Fruit fly (Drosophila melanogaster) whole organism, prepupa: ENCODE measurements around the gene CG9147.

Experiments used
- Blimp-1 ChIP-seq: fragments of 200-800 bp; sonication (Bioruptor generic); optimal IDR thresholded peaks from 3 replicates; lab custom pipeline; 2017; ENCODE audit warnings: missing biosample characterization, missing genetic modification characterization, mild to moderate bottlenecking, moderate library complexity, missing genetic modification reagents
- CG11294 ChIP-seq: fragments of 200-800 bp; sonication (Bioruptor generic); IDR thresholded peaks from 2 replicates; pipeline ENCODE4 v1.3.6; 2022; ENCODE audit warnings: missing biosample characterization, missing genetic modification characterization
- CG11762 ChIP-seq: fragments of 200-800 bp; sonication (Bioruptor generic); optimal IDR thresholded peaks from 3 replicates; lab custom pipeline; 2016; ENCODE audit warnings: missing biosample characterization, missing genetic modification characterization; ENCODE audit not compliant: insufficient read depth
- CG11902 ChIP-seq: fragments of 200-800 bp; sonication (Bioruptor generic); optimal IDR thresholded peaks from 3 replicates; lab custom pipeline; 2016; ENCODE audit warnings: missing biosample characterization, missing genetic modification characterization
- CG15336 ChIP-seq: fragments of 200-800 bp; sonication (Bioruptor generic); IDR thresholded peaks from 2 replicates; pipeline ENCODE4 v1.3.6; 2022; ENCODE audit warnings: missing biosample characterization, missing genetic modification characterization
- CG1621 ChIP-seq: fragments of 200-800 bp; sonication (Bioruptor generic); optimal IDR thresholded peaks from 3 replicates; lab custom pipeline; 2018; ENCODE audit warnings: missing biosample characterization, mild to moderate bottlenecking, missing genetic modification characterization
- CG3032 ChIP-seq: fragments of 200-800 bp; optimal IDR thresholded peaks from 2 replicates; lab custom pipeline; 2019; ENCODE audit warnings: missing biosample characterization, mild to moderate bottlenecking, missing genetic modification characterization, moderate library complexity
- CG32006 ChIP-seq: fragments of 200-800 bp; sonication (Bioruptor generic); optimal IDR thresholded peaks from 3 replicates; lab custom pipeline; 2017; ENCODE audit warnings: missing biosample characterization, mild to moderate bottlenecking, missing genetic modification characterization
- CG34406 ChIP-seq: fragments of 200-800 bp; sonication (Bioruptor generic); optimal IDR thresholded peaks from 3 replicates; lab custom pipeline; 2016; ENCODE audit warnings: missing biosample characterization, missing genetic modification characterization
- CG3919 ChIP-seq: fragments of 200-800 bp; sonication (Bioruptor generic); optimal IDR thresholded peaks from 3 replicates; lab custom pipeline; 2016; ENCODE audit warnings: missing biosample characterization, missing genetic modification characterization
- CG4318 ChIP-seq: fragments of 200-800 bp; sonication (Bioruptor generic); optimal IDR thresholded peaks from 3 replicates; lab custom pipeline; 2017; ENCODE audit warnings: missing biosample characterization, mild to moderate bottlenecking, missing genetic modification characterization
- CG6808 ChIP-seq: fragments of 200-800 bp; sonication (Bioruptor generic); optimal IDR thresholded peaks from 3 replicates; lab custom pipeline; 2017; ENCODE audit warnings: missing biosample characterization, missing genetic modification characterization, mild to moderate bottlenecking, moderate library complexity, missing genetic modification reagents
- CG7368 ChIP-seq: fragments of 200-800 bp; sonication (Bioruptor generic); optimal IDR thresholded peaks from 3 replicates; lab custom pipeline; 2016; ENCODE audit warnings: missing biosample characterization, missing genetic modification characterization
- CG8319 ChIP-seq: fragments of 200-800 bp; sonication (Bioruptor generic); optimal IDR thresholded peaks from 3 replicates; lab custom pipeline; 2016; ENCODE audit warnings: missing biosample characterization, missing genetic modification characterization
- CG8632 ChIP-seq: fragments of 200-800 bp; sonication (Bioruptor generic); optimal IDR thresholded peaks from 3 replicates; lab custom pipeline; 2016; ENCODE audit warnings: missing biosample characterization, missing genetic modification characterization
- Eip75B ChIP-seq: fragments of 200-800 bp; sonication (Bioruptor generic); optimal IDR thresholded peaks from 3 replicates; lab custom pipeline; 2016; ENCODE audit warnings: missing biosample characterization, missing genetic modification characterization
- Eip78C ChIP-seq: fragments of 200-800 bp; sonication (Bioruptor generic); peaks from one replicate; lab custom pipeline; 2016; ENCODE audit warnings: missing biosample characterization, missing genetic modification characterization
- Eip93F ChIP-seq: fragments of 200-800 bp; sonication (Bioruptor generic); optimal IDR thresholded peaks from 2 replicates; lab custom pipeline; 2016; ENCODE audit warnings: missing biosample characterization, mild to moderate bottlenecking, missing genetic modification characterization
- Ets21C ChIP-seq: fragments of 200-800 bp; sonication (Bioruptor generic); optimal IDR thresholded peaks from 3 replicates; lab custom pipeline; 2016; ENCODE audit warnings: missing biosample characterization, missing genetic modification characterization
- Ets96B ChIP-seq: fragments of 200-800 bp; optimal IDR thresholded peaks from 2 replicates; lab custom pipeline; 2019; ENCODE audit warnings: missing biosample characterization, mild to moderate bottlenecking, missing genetic modification characterization, moderate library complexity
- Hr38 ChIP-seq: sonication (Bioruptor generic); optimal IDR thresholded peaks from 2 replicates; lab custom pipeline; 2016; ENCODE audit warnings: missing biosample characterization, missing genetic modification characterization
- Hr39 ChIP-seq: fragments of 200-800 bp; sonication (Bioruptor generic); optimal IDR thresholded peaks from 2 replicates; lab custom pipeline; 2016; ENCODE audit warnings: missing biosample characterization, missing genetic modification characterization
- Hr4 ChIP-seq: fragments of 200-800 bp; sonication (Bioruptor generic); optimal IDR thresholded peaks from 3 replicates; lab custom pipeline; 2016; ENCODE audit warnings: missing biosample characterization, missing genetic modification characterization
- Lpt ChIP-seq: fragments of 200-800 bp; sonication (Bioruptor generic); optimal IDR thresholded peaks from 3 replicates; lab custom pipeline; 2016; ENCODE audit warnings: missing biosample characterization, missing genetic modification characterization
- Met ChIP-seq: fragments of 200-800 bp; sonication (Bioruptor generic); optimal IDR thresholded peaks from 3 replicates; lab custom pipeline; 2016; ENCODE audit warnings: missing biosample characterization, missing genetic modification characterization
- Smox ChIP-seq: fragments of 200-800 bp; sonication (Bioruptor generic); optimal IDR thresholded peaks from 3 replicates; lab custom pipeline; 2016; ENCODE audit warnings: missing biosample characterization, missing genetic modification characterization
- Sox102F ChIP-seq: fragments of 200-800 bp; sonication (Bioruptor generic); optimal IDR thresholded peaks from 2 replicates; lab custom pipeline; 2016; ENCODE audit warnings: missing biosample characterization, mild to moderate bottlenecking, missing genetic modification characterization
- Sox14 ChIP-seq: fragments of 200-800 bp; sonication (Bioruptor generic); optimal IDR thresholded peaks from 3 replicates; lab custom pipeline; 2016; ENCODE audit warnings: missing biosample characterization, missing genetic modification characterization
- Sox15 ChIP-seq: fragments of 200-800 bp; sonication (Bioruptor generic); optimal IDR thresholded peaks from 3 replicates; lab custom pipeline; 2016; ENCODE audit warnings: missing biosample characterization, missing genetic modification characterization
- achi ChIP-seq: fragments of 200-800 bp; sonication (Bioruptor generic); optimal IDR thresholded peaks from 3 replicates; lab custom pipeline; 2016; ENCODE audit warnings: missing biosample characterization, missing genetic modification characterization
- acj6 ChIP-seq: fragments of 200-800 bp; sonication (Bioruptor generic); optimal IDR thresholded peaks from 3 replicates; lab custom pipeline; 2016; ENCODE audit warnings: missing biosample characterization, missing genetic modification characterization
- dsx ChIP-seq: fragments of 200-800 bp; optimal IDR thresholded peaks from 3 replicates; lab custom pipeline; 2019; ENCODE audit warnings: missing biosample characterization, mild to moderate bottlenecking, missing genetic modification characterization, moderate library complexity; ENCODE audit not compliant: poor library complexity, severe bottlenecking
- eg ChIP-seq: fragments of 200-800 bp; sonication (Bioruptor generic); IDR thresholded peaks from 3 replicates; pipeline ENCODE4 v1.3.6; 2022; ENCODE audit warnings: missing biosample characterization, missing genetic modification characterization
- esn ChIP-seq: fragments of 200-800 bp; sonication (Bioruptor generic); optimal IDR thresholded peaks from 2 replicates; lab custom pipeline; 2016; ENCODE audit warnings: missing biosample characterization, mild to moderate bottlenecking, missing genetic modification characterization, moderate library complexity
- fd59A ChIP-seq: fragments of 200-800 bp; sonication (Bioruptor generic); optimal IDR thresholded peaks from 2 replicates; lab custom pipeline; 2017; ENCODE audit warnings: missing biosample characterization, mild to moderate bottlenecking, missing genetic modification characterization, missing genetic modification reagents
- fd85E ChIP-seq: fragments of 200-800 bp; sonication (Bioruptor generic); optimal IDR thresholded peaks from 3 replicates; lab custom pipeline; 2016; ENCODE audit warnings: missing biosample characterization, missing genetic modification characterization
- fkh ChIP-seq: fragments of 200-800 bp; sonication (Bioruptor generic); optimal IDR thresholded peaks from 3 replicates; lab custom pipeline; 2017; ENCODE audit warnings: missing biosample characterization, mild to moderate bottlenecking, missing genetic modification characterization, moderate library complexity
- lz ChIP-seq: fragments of 200-800 bp; sonication (Bioruptor generic); optimal IDR thresholded peaks from 3 replicates; lab custom pipeline; 2016; ENCODE audit warnings: missing biosample characterization, missing genetic modification characterization
- net ChIP-seq: fragments of 200-800 bp; sonication (Bioruptor generic); optimal IDR thresholded peaks from 3 replicates; lab custom pipeline; 2016; ENCODE audit warnings: missing biosample characterization, missing genetic modification characterization
- pdm3 ChIP-seq: fragments of 200-800 bp; sonication (Bioruptor generic); optimal IDR thresholded peaks from 3 replicates; lab custom pipeline; 2016; ENCODE audit warnings: missing biosample characterization, missing genetic modification characterization
- salr ChIP-seq, 2 experiments: fragments of 200-800 bp; sonication (Bioruptor generic); optimal IDR thresholded peaks; 3 replicates each; lab custom pipeline; 2016 to 2018; ENCODE audit warnings: missing biosample characterization in 2 of 2, missing genetic modification characterization in 2 of 2, mild to moderate bottlenecking in 1 of 2
- spab ChIP-seq: fragments of 200-800 bp; sonication (Bioruptor generic); optimal IDR thresholded peaks from 2 replicates; lab custom pipeline; 2017; ENCODE audit warnings: missing biosample characterization, mild to moderate bottlenecking, missing genetic modification characterization, missing genetic modification reagents
- svp ChIP-seq: fragments of 200-800 bp; sonication (Bioruptor generic); peaks from one replicate; lab custom pipeline; 2016; ENCODE audit warnings: missing biosample characterization, missing genetic modification characterization
- vri ChIP-seq: fragments of 200-800 bp; sonication (Bioruptor generic); optimal IDR thresholded peaks from 3 replicates; lab custom pipeline; 2016; ENCODE audit warnings: missing biosample characterization, mild to moderate bottlenecking, missing genetic modification characterization

The CG9147 gene

dm6 chr2L:6037830-6038229, 28.0 kb upstream of the CG9147 start, which contains the start of the genes CG9117 and CG31643 (continued):
- TF ChIP-seq lz (GFP tag; lab: Kevin White, UChicago) (peak; percentile 65), CG4318 (GFP tag; lab: Kevin White, UChicago) (no peak), CG7368 (GFP tag; lab: Kevin White, UChicago) (no peak), pdm3 (GFP tag; lab: Kevin White, UChicago) (no peak), CG6808 (GFP tag; lab: Kevin White, UChicago) (peak; percentile 39), eg (GFP tag; lab: Robert Waterston, UW) (peak; percentile 70), Sox14 (peak; percentile 72), Sox15 (GFP tag; lab: Kevin White, UChicago) (peak; percentile 26), Smox (GFP tag; lab: Kevin White, UChicago) (no peak), esn (peak; percentile 79), dsx (no peak), Eip93F (GFP tag; lab: Kevin White, UChicago) (peak; percentile 47), CG15336 (GFP tag; lab: Robert Waterston, UW) (peak; percentile 62), CG1621 (tag; lab: Kevin White, UChicago) (peak; percentile 75), Lpt (GFP tag; lab: Kevin White, UChicago) (no peak), achi (GFP tag; lab: Kevin White, UChicago) (peak; percentile 73), CG8319 (GFP tag; lab: Kevin White, UChicago) (no peak), Blimp-1 (GFP tag; lab: Kevin White, UChicago) (no peak)

dm6 chr2L:6045484-6045883, 20.3 kb upstream of the CG9147 start:
- TF ChIP-seq Ets96B (tag; lab: Kevin White, UChicago): no peak
- TF ChIP-seq CG1621 (tag; lab: Kevin White, UChicago): no peak
- no peak for TF ChIP-seq spab (GFP tag; lab: Kevin White, UChicago)
- no peak for TF ChIP-seq Hr38 (GFP tag; lab: Kevin White, UChicago)
- TF ChIP-seq svp (GFP tag; lab: Kevin White, UChicago): peak; percentile 99

- TF ChIP-seq Sox102F (peak; percentile 71), CG34406 (GFP tag; lab: Kevin White, UChicago) (peak; percentile 25), vri (GFP tag; lab: Kevin White, UChicago) (peak; percentile 98), CG11762 (GFP tag; lab: Kevin White, UChicago) (no peak), acj6 (GFP tag; lab: Kevin White, UChicago) (peak; percentile 64), Smox (GFP tag; lab: Kevin White, UChicago) (no peak), CG11294 (peak; percentile 29; the same call in 1 of the 2 replicates), fkh (peak; percentile 40), CG4318 (GFP tag; lab: Kevin White, UChicago) (no peak), Eip75B (GFP tag; lab: Kevin White, UChicago) (peak; percentile 58), Met (GFP tag; lab: Kevin White, UChicago) (no peak), Ets21C (GFP tag; lab: Kevin White, UChicago) (no peak), CG3919 (peak; percentile 66), CG8319 (GFP tag; lab: Kevin White, UChicago) (no peak), fd85E (no peak), CG11902 (GFP tag; lab: Kevin White, UChicago) (no peak), Eip78C (GFP tag; lab: Kevin White, UChicago) (peak; percentile 90), pdm3 (GFP tag; lab: Kevin White, UChicago) (no peak), esn (peak; percentile 76), Eip93F (GFP tag; lab: Kevin White, UChicago) (no peak), lz (GFP tag; lab: Kevin White, UChicago) (peak; percentile 70), salr (GFP tag; optimal IDR thresholded peaks at IDR 0.05; lab: Kevin White, UChicago) (no peak), CG3032 (tag; lab: Kevin White, UChicago) (peak; percentile 59), Ets96B (tag; lab: Kevin White, UChicago) (peak; percentile 29), CG32006 (peak; percentile 54), CG1621 (tag; lab: Kevin White, UChicago) (peak; percentile 50), net (GFP tag; lab: Kevin White, UChicago) (peak; percentile 51), Lpt (GFP tag; lab: Kevin White, UChicago) (peak; percentile 8), Hr39 (GFP tag; lab: Kevin White, UChicago) (peak; percentile 57), Blimp-1 (GFP tag; lab: Kevin White, UChicago) (peak; percentile 32), CG8632 (GFP tag; lab: Kevin White, UChicago) (peak; percentile 1), CG7368 (GFP tag; lab: Kevin White, UChicago) (peak; percentile 37), Hr4 (GFP tag; lab: Kevin White, UChicago) (no peak), fd59A (GFP tag; lab: Kevin White, UChicago) (peak; percentile 42), achi (GFP tag; lab: Kevin White, UChicago) (peak; percentile 25)
Measured at dm6 chr2L:6045972-6046718, 19.7 kb upstream of the CG9147 start, which contains the start of gene Pfas. Gene Pfas, minus strand, starts transcription at chr2L:6046050.
